Fruit fly (Drosophila melanogaster) whole organism, embryonic: Measurements from ENCODE around the gene CG5665.

Experiments used
- Awh ChIP-seq: fragments of 200-800 bp; sonication (Bioruptor generic); IDR thresholded peaks from 2 replicates; pipeline ENCODE4, ENCODE4 v1.3.6; 2022; ENCODE audit warnings: missing biosample characterization, missing genetic modification characterization
- B-H1 ChIP-seq: fragments of 200-800 bp; sonication (Bioruptor generic); IDR thresholded peaks from 3 replicates; pipeline ENCODE4 v1.3.6; 2022; ENCODE audit warnings: missing biosample characterization, missing genetic modification characterization
- Bdp1 ChIP-seq: fragments of 200-800 bp; sonication (Bioruptor generic); optimal IDR thresholded peaks from 3 replicates; lab custom pipeline; 2016; ENCODE audit warnings: missing biosample characterization, missing genetic modification characterization
- CG10147 ChIP-seq: fragments of 200-800 bp; sonication (Bioruptor generic); optimal IDR thresholded peaks from 2 replicates; lab custom pipeline; 2019; ENCODE audit warnings: missing biosample characterization, mild to moderate bottlenecking, missing genetic modification characterization, moderate library complexity
- CG10209 ChIP-seq: fragments of 200-800 bp; sonication (Bioruptor generic); optimal IDR thresholded peaks from 3 replicates; lab custom pipeline; 2017; ENCODE audit warnings: missing biosample characterization, mild to moderate bottlenecking, missing genetic modification characterization, missing genetic modification reagents
- CG11398 ChIP-seq: fragments of 200-800 bp; sonication (Bioruptor generic); optimal IDR thresholded peaks from 2 replicates; lab custom pipeline; 2016; ENCODE audit warnings: missing biosample characterization, missing genetic modification characterization
- CG12071 ChIP-seq: fragments of 200-800 bp; sonication (Bioruptor generic); optimal IDR thresholded peaks from 3 replicates; lab custom pipeline; 2018; ENCODE audit warnings: missing biosample characterization, mild to moderate bottlenecking, missing genetic modification characterization
- CG12104 ChIP-seq: fragments of 200-800 bp; sonication (Bioruptor generic); optimal IDR thresholded peaks from 3 replicates; lab custom pipeline; 2016; ENCODE audit warnings: missing biosample characterization, missing genetic modification characterization
- CG12299 ChIP-seq: fragments of 200-800 bp; sonication (Bioruptor generic); optimal IDR thresholded peaks from 2 replicates; lab custom pipeline; 2018; ENCODE audit warnings: missing biosample characterization, mild to moderate bottlenecking, missing genetic modification characterization
- CG12744 ChIP-seq: fragments of 200-800 bp; sonication (Bioruptor generic); optimal IDR thresholded peaks from 2 replicates; lab custom pipeline; 2016; ENCODE audit warnings: missing biosample characterization, missing genetic modification characterization
- CG12769 ChIP-seq: fragments of 200-800 bp; sonication (Bioruptor generic); optimal IDR thresholded peaks from 2 replicates; lab custom pipeline; 2019; ENCODE audit warnings: missing biosample characterization, mild to moderate bottlenecking, missing genetic modification characterization, moderate library complexity
- CG14014 ChIP-seq: fragments of 200-800 bp; sonication (Bioruptor generic); IDR thresholded peaks from 2 replicates; pipeline ENCODE4 v1.3.6; 2022; ENCODE audit warnings: missing biosample characterization, missing genetic modification characterization
- CG14965 ChIP-seq: fragments of 200-800 bp; sonication (Bioruptor generic); optimal IDR thresholded peaks from 2 replicates; lab custom pipeline; 2016; ENCODE audit warnings: missing biosample characterization, missing genetic modification characterization, borderline replicate concordance
- CG30403 ChIP-seq: fragments of 200-800 bp; sonication (Bioruptor generic); optimal IDR thresholded peaks from 3 replicates; lab custom pipeline; 2016; ENCODE audit warnings: missing biosample characterization, missing genetic modification characterization
- CG3065 ChIP-seq: fragments of 200-800 bp; sonication (Bioruptor generic); optimal IDR thresholded peaks from 2 replicates; lab custom pipeline; 2016; ENCODE audit warnings: missing biosample characterization, missing genetic modification characterization
- CG3163 ChIP-seq: fragments of 200-800 bp; sonication (Bioruptor generic); optimal IDR thresholded peaks from 3 replicates; lab custom pipeline; 2016; ENCODE audit warnings: missing biosample characterization, missing genetic modification characterization
- CG42726 ChIP-seq: fragments of 200-800 bp; sonication (Bioruptor generic); IDR thresholded peaks from 2 replicates; pipeline ENCODE4 v1.3.6; 2022; ENCODE audit warnings: missing biosample characterization, missing genetic modification characterization; ENCODE audit not compliant: partially characterized antibody
- CG4617 ChIP-seq: fragments of 200-800 bp; sonication (Bioruptor generic); optimal IDR thresholded peaks from 3 replicates; lab custom pipeline; 2016; ENCODE audit warnings: missing biosample characterization, missing genetic modification characterization, borderline replicate concordance
- CG6683 ChIP-seq: fragments of 200-800 bp; sonication (Bioruptor generic); optimal IDR thresholded peaks from 2 replicates; lab custom pipeline; 2017; ENCODE audit warnings: missing biosample characterization, mild to moderate bottlenecking, missing genetic modification characterization, missing genetic modification reagents
- CG9215 ChIP-seq: fragments of 200-800 bp; sonication (Bioruptor generic); IDR thresholded peaks from 2 replicates; pipeline ENCODE4 v1.3.6; 2022; ENCODE audit warnings: missing biosample characterization, missing genetic modification characterization
- Chrac-16 ChIP-seq: fragments of 200-800 bp; sonication (Bioruptor generic); optimal IDR thresholded peaks from 3 replicates; lab custom pipeline; 2016; ENCODE audit warnings: missing biosample characterization, missing genetic modification characterization
- Fer2 ChIP-seq: fragments of 200-800 bp; sonication (Bioruptor generic); optimal IDR thresholded peaks from 2 replicates; lab custom pipeline; 2018; ENCODE audit warnings: missing biosample characterization, mild to moderate bottlenecking, missing genetic modification characterization, moderate library complexity
- Gug ChIP-seq: fragments of 200-800 bp; sonication (Bioruptor generic); IDR thresholded peaks from 4 replicates; pipeline ENCODE4 v1.3.6; 2022; ENCODE audit warnings: missing biosample characterization, missing genetic modification characterization
- Hand ChIP-seq: fragments of 200-800 bp; sonication (Bioruptor generic); optimal IDR thresholded peaks from 2 replicates; lab custom pipeline; 2017; ENCODE audit warnings: mild to moderate bottlenecking, missing biosample characterization, missing genetic modification reagents, missing genetic modification characterization
- Hey ChIP-seq: fragments of 200-800 bp; sonication (Bioruptor generic); optimal IDR thresholded peaks from 3 replicates; lab custom pipeline; 2018; ENCODE audit warnings: missing biosample characterization, mild to moderate bottlenecking, missing genetic modification characterization
- Oaz ChIP-seq: fragments of 200-800 bp; sonication (Bioruptor generic); IDR thresholded peaks from 2 replicates; pipeline ENCODE4 v1.3.6; 2022; ENCODE audit warnings: missing biosample characterization, missing genetic modification characterization
- Rfx ChIP-seq: fragments of 200-800 bp; sonication (Bioruptor generic); IDR thresholded peaks from 2 replicates; pipeline ENCODE4 v1.3.6; 2022; ENCODE audit warnings: missing biosample characterization, missing genetic modification characterization
- Spps ChIP-seq: fragments of 200-800 bp; sonication (Bioruptor generic); optimal IDR thresholded peaks from 2 replicates; lab custom pipeline; 2018; ENCODE audit warnings: missing biosample characterization, mild to moderate bottlenecking, missing genetic modification characterization
- Ssrp ChIP-seq: fragments of 200-800 bp; sonication (Bioruptor generic); optimal IDR thresholded peaks from 2 replicates; lab custom pipeline; 2018; ENCODE audit warnings: missing biosample characterization, mild to moderate bottlenecking, missing genetic modification characterization, moderate library complexity
- abd-A ChIP-seq: fragments of 200-800 bp; sonication (Bioruptor generic); optimal IDR thresholded peaks from 3 replicates; lab custom pipeline; 2019; ENCODE audit warnings: missing biosample characterization, mild to moderate bottlenecking, missing genetic modification characterization, moderate library complexity
- al ChIP-seq: fragments of 200-800 bp; sonication (Bioruptor generic); IDR thresholded peaks from 2 replicates; pipeline ENCODE4 v1.3.6; 2022; ENCODE audit warnings: missing biosample characterization, missing genetic modification characterization
- chinmo ChIP-seq: fragments of 200-800 bp; sonication (Bioruptor generic); IDR thresholded peaks from 4 replicates; pipeline ENCODE4 v1.3.6; 2022; ENCODE audit warnings: missing biosample characterization, missing genetic modification characterization; ENCODE audit not compliant: partially characterized antibody
- ci ChIP-seq: fragments of 200-800 bp; sonication (Bioruptor generic); IDR thresholded peaks from 3 replicates; pipeline ENCODE4 v1.3.6; 2022; ENCODE audit warnings: missing biosample characterization, missing genetic modification characterization
- crc ChIP-seq: fragments of 200-800 bp; sonication (Bioruptor generic); optimal IDR thresholded peaks from 2 replicates; lab custom pipeline; 2016; ENCODE audit warnings: missing biosample characterization, missing genetic modification characterization
- crol ChIP-seq: fragments of 200-800 bp; sonication (Bioruptor generic); IDR thresholded peaks from 2 replicates; pipeline ENCODE4 v1.3.6; 2022; ENCODE audit warnings: missing biosample characterization, missing genetic modification characterization
- dati ChIP-seq: fragments of 200-800 bp; sonication (Bioruptor generic); IDR thresholded peaks from 2 replicates; pipeline ENCODE4 v1.3.6; 2022; ENCODE audit warnings: missing biosample characterization, missing genetic modification characterization
- dmrt99B ChIP-seq: fragments of 200-800 bp; sonication (Bioruptor generic); optimal IDR thresholded peaks from 2 replicates; lab custom pipeline; 2018; ENCODE audit warnings: missing biosample characterization, mild to moderate bottlenecking, missing genetic modification characterization, moderate library complexity
- dpn ChIP-seq, 2 experiments: fragments of 200-800 bp; sonication (Bioruptor generic); optimal IDR thresholded peaks; 3 replicates each; lab custom pipeline; 2016; ENCODE audit warnings: missing biosample characterization in 2 of 2, missing genetic modification characterization in 2 of 2
- gcm2 ChIP-seq: fragments of 200-800 bp; sonication (Bioruptor generic); optimal IDR thresholded peaks from 2 replicates; lab custom pipeline; 2016; ENCODE audit warnings: missing biosample characterization, missing genetic modification characterization
- kah ChIP-seq: fragments of 200-800 bp; sonication (Bioruptor generic); optimal IDR thresholded peaks from 2 replicates; lab custom pipeline; 2018; ENCODE audit warnings: missing biosample characterization, mild to moderate bottlenecking, missing genetic modification characterization
- lab ChIP-seq: fragments of 200-800 bp; sonication (Bioruptor generic); optimal IDR thresholded peaks from 3 replicates; lab custom pipeline; 2017; ENCODE audit warnings: missing biosample characterization, missing genetic modification characterization, mild to moderate bottlenecking, moderate library complexity, missing genetic modification reagents
- mirr ChIP-seq: fragments of 200-800 bp; sonication (Bioruptor generic); optimal IDR thresholded peaks from 3 replicates; lab custom pipeline; 2018; ENCODE audit warnings: missing biosample characterization, mild to moderate bottlenecking, missing genetic modification characterization
- org-1 ChIP-seq: fragments of 200-800 bp; sonication (Bioruptor generic); optimal IDR thresholded peaks from 2 replicates; lab custom pipeline; 2017; ENCODE audit warnings: missing biosample characterization, missing genetic modification characterization
- schlank ChIP-seq: fragments of 200-800 bp; sonication (Bioruptor generic); optimal IDR thresholded peaks from 2 replicates; lab custom pipeline; 2018; ENCODE audit warnings: missing biosample characterization, mild to moderate bottlenecking, missing genetic modification characterization
- slou ChIP-seq: fragments of 200-800 bp; sonication (Bioruptor generic); optimal IDR thresholded peaks from 3 replicates; lab custom pipeline; 2016; ENCODE audit warnings: missing biosample characterization, missing genetic modification characterization
- sob ChIP-seq: fragments of 200-800 bp; sonication (Bioruptor generic); IDR thresholded peaks from 2 replicates; pipeline ENCODE4 v1.3.6; 2022; ENCODE audit warnings: missing biosample characterization, missing genetic modification characterization
- tll ChIP-seq, 2 experiments: fragments of 200-800 bp in 1 of 2; fragments of >200 bp in 1 of 2; sonication (Bioruptor generic) in 1 of 2; optimal IDR thresholded peaks; 2 replicates each; lab custom pipeline; 2017 to 2019; ENCODE audit warnings: missing biosample characterization in 2 of 2, missing genetic modification characterization in 2 of 2, mild to moderate bottlenecking in 1 of 2, moderate library complexity in 1 of 2
- twi ChIP-seq: fragments of 200-800 bp; optimal IDR thresholded peaks from 2 replicates; lab custom pipeline; 2019; ENCODE audit warnings: missing biosample characterization, mild to moderate bottlenecking, missing genetic modification characterization, moderate library complexity
- zen2 ChIP-seq: fragments of 200-800 bp; sonication (Bioruptor generic); IDR thresholded peaks from 3 replicates; pipeline ENCODE4 v1.3.6; 2022; ENCODE audit warnings: missing biosample characterization, missing genetic modification characterization; ENCODE audit not compliant: partially characterized antibody

CG5665 gene

dm6 chr3L:20347762-20348580 lies 10.3 kb upstream of the CG5665 start, which contains the start of the genes Rbbp5 and eRF1 (continued):
- TF ChIP-seq CG14965 (GFP tag; lab: Kevin White, UChicago) (no peak), CG12299 (tag; lab: Kevin White, UChicago) (peak; percentile 58), dmrt99B (tag; lab: Kevin White, UChicago) (no peak), org-1 (no peak), Hey (no peak), twi (peak; percentile 59), Gug (GFP tag; lab: Robert Waterston, UW) (peak; percentile 85; the same call in 3 of the 4 replicates), abd-A (tag; lab: Kevin White, UChicago) (no peak), chinmo (no peak), tll (GFP tag; optimal IDR thresholded peaks at IDR 0.05; lab: Kevin White, UChicago) (no peak), CG9215 (GFP tag; lab: Robert Waterston, UW) (peak; percentile 79), CG3065 (peak; percentile 20), CG30403 (GFP tag; lab: Kevin White, UChicago) (peak; percentile 90), Hand (peak; percentile 5), Rfx (no peak; the same call in 1 of the 2 replicates), CG12744 (no peak), slou (GFP tag; lab: Kevin White, UChicago) (peak; percentile 74), Awh (peak; percentile 75), dati (GFP tag; lab: Robert Waterston, UW) (no peak), CG11398 (GFP tag; lab: Kevin White, UChicago) (no peak), lab (GFP tag; lab: Kevin White, UChicago) (peak; percentile 74), CG12071 (GFP tag; lab: Kevin White, UChicago) (no peak), Bdp1 (GFP tag; lab: Kevin White, UChicago) (peak; percentile 49), B-H1 (GFP tag; lab: Robert Waterston, UW) (peak; percentile 63; the same call in 2 of the 3 replicates), CG12104 (GFP tag; lab: Kevin White, UChicago) (peak; percentile 60), zen2 (peak; percentile 80), schlank (tag; lab: Kevin White, UChicago) (no peak), CG14014 (peak; percentile 81), gcm2 (peak; percentile 38), CG3163 (GFP tag; lab: Kevin White, UChicago) (no peak), crol (GFP tag; lab: Robert Waterston, UW) (no peak), CG4617 (GFP tag; lab: Kevin White, UChicago) (peak; percentile 83), CG6683 (GFP tag; lab: Kevin White, UChicago) (no peak), ci (no peak), dpn (GFP tag; optimal IDR thresholded peaks at IDR 0.05; lab: Kevin White, UChicago) (peak; percentile 62 to 80), crc (GFP tag; lab: Kevin White, UChicago) (peak; percentile 33), Chrac-16 (GFP tag; lab: Kevin White, UChicago) (peak; percentile 82), al (peak; percentile 82), Ssrp (tag; lab: Kevin White, UChicago) (peak; percentile 74), sob (GFP tag; lab: Robert Waterston, UW) (peak; percentile 85), mirr (GFP tag; lab: Kevin White, UChicago) (no peak), Spps (tag; lab: Kevin White, UChicago) (peak; percentile 38), kah (GFP tag; lab: Kevin White, UChicago) (no peak), CG10209 (GFP tag; lab: Kevin White, UChicago) (peak; percentile 62), CG42726 (peak; percentile 93), Oaz (GFP tag; lab: Robert Waterston, UW) (peak; percentile 69), CG10147 (GFP tag; lab: Kevin White, UChicago) (peak; percentile 69), Fer2 (tag; lab: Kevin White, UChicago) (peak; percentile 58), CG12769 (tag; lab: Kevin White, UChicago) (peak; percentile 10)
